Fruit fly (Drosophila melanogaster) whole organism, wandering third instar larva: ENCODE results near the gene Cpr78Cc.
A peak's percentile ranks its signal among the peaks of the same experiment; 100 is the strongest.

Experiments used
- CG32264 ChIP-seq: fragments of 200-800 bp; sonication (Bioruptor generic); optimal IDR thresholded peaks from 2 replicates; lab custom pipeline; 2016; ENCODE audit warnings: missing biosample characterization, missing genetic modification characterization
- CG9705 ChIP-seq: fragments of 200-800 bp; sonication (Bioruptor generic); optimal IDR thresholded peaks from 2 replicates; lab custom pipeline; 2018; ENCODE audit warnings: missing biosample characterization, mild to moderate bottlenecking, missing genetic modification characterization
- CrebA ChIP-seq: fragments of 200-800 bp; sonication (Bioruptor generic); optimal IDR thresholded peaks from 2 replicates; lab custom pipeline; 2016; ENCODE audit warnings: missing biosample characterization, mild to moderate bottlenecking, missing genetic modification characterization, borderline replicate concordance
- Dfd ChIP-seq: fragments of >200 bp; optimal IDR thresholded peaks from 2 replicates; lab custom pipeline; 2017; ENCODE audit warnings: missing biosample characterization, missing genetic modification characterization
- Dif ChIP-seq: fragments of 200-275, 200-300 bp; sonication (Bioruptor generic); optimal IDR thresholded peaks from 2 replicates; lab custom pipeline; 2018; ENCODE audit warnings: missing biosample characterization, missing genetic modification characterization; ENCODE audit not compliant: partially characterized antibody
- GATAd ChIP-seq: sonication (Bioruptor generic); optimal IDR thresholded peaks from 2 replicates; lab custom pipeline; 2016; ENCODE audit warnings: missing biosample characterization, missing genetic modification characterization
- Hnf4 ChIP-seq: fragments of 200-800 bp; sonication (Bioruptor generic); optimal IDR thresholded peaks from 2 replicates; lab custom pipeline; 2016; ENCODE audit warnings: missing biosample characterization, mild to moderate bottlenecking, missing genetic modification characterization
- Hr78 ChIP-seq: fragments of >200 bp; optimal IDR thresholded peaks from 2 replicates; lab custom pipeline; 2017; ENCODE audit warnings: missing biosample characterization, missing genetic modification characterization
- Hr83 ChIP-seq: fragments of 200-300 bp; sonication (Bioruptor generic); optimal IDR thresholded peaks from 2 replicates; lab custom pipeline; 2016; ENCODE audit warnings: missing biosample characterization, mild to moderate bottlenecking, missing genetic modification characterization, moderate library complexity; ENCODE audit not compliant: poor library complexity, severe bottlenecking
- Jra ChIP-seq: sonication (Bioruptor generic); optimal IDR thresholded peaks from 2 replicates; lab custom pipeline; 2016; ENCODE audit warnings: missing biosample characterization, missing genetic modification characterization
- Mio ChIP-seq: sonication (Bioruptor generic); optimal IDR thresholded peaks from 2 replicates; lab custom pipeline; 2016; ENCODE audit warnings: missing biosample characterization, missing genetic modification characterization
- Myc ChIP-seq: fragments of >200 bp; optimal IDR thresholded peaks from 2 replicates; lab custom pipeline; 2017
- Rel ChIP-seq, 2 experiments: fragments of 200-800 bp; sonication (Bioruptor generic) in 1 of 2; optimal IDR thresholded peaks; 2 replicates in 1 of 2; 3 replicates in 1 of 2; lab custom pipeline; 2016 to 2019; ENCODE audit warnings: mild to moderate bottlenecking in 2 of 2, missing biosample characterization in 2 of 2, missing genetic modification characterization in 2 of 2, moderate library complexity in 1 of 2
- Sp1 ChIP-seq: fragments of 200-800 bp; sonication (Bioruptor generic); optimal IDR thresholded peaks from 3 replicates; lab custom pipeline; 2019; ENCODE audit warnings: missing biosample characterization, mild to moderate bottlenecking, missing genetic modification characterization, moderate library complexity
- Vsx2 ChIP-seq: fragments of 200-300, 225-300 bp; sonication (Bioruptor generic); optimal IDR thresholded peaks from 2 replicates; lab custom pipeline; 2018; ENCODE audit warnings: missing biosample characterization, missing genetic modification characterization; ENCODE audit not compliant: partially characterized antibody
- br ChIP-seq: fragments of 200-800 bp; sonication (Bioruptor generic); optimal IDR thresholded peaks from 2 replicates; lab custom pipeline; 2016; ENCODE audit warnings: missing biosample characterization, missing genetic modification characterization
- brk ChIP-seq: fragments of 200-800 bp; sonication (Bioruptor generic); optimal IDR thresholded peaks from 2 replicates; lab custom pipeline; 2016; ENCODE audit warnings: missing biosample characterization, mild to moderate bottlenecking, missing genetic modification characterization
- dmrt93B ChIP-seq: fragments of 200-800 bp; sonication (Bioruptor generic); optimal IDR thresholded peaks from 2 replicates; lab custom pipeline; 2018; ENCODE audit warnings: missing biosample characterization, mild to moderate bottlenecking, missing genetic modification characterization
- dsf ChIP-seq: sonication (Bioruptor generic); optimal IDR thresholded peaks from 2 replicates; lab custom pipeline; 2016; ENCODE audit warnings: missing biosample characterization, missing genetic modification characterization, borderline replicate concordance
- ey ChIP-seq: fragments of 200-800 bp; sonication (Bioruptor generic); optimal IDR thresholded peaks from 2 replicates; lab custom pipeline; 2016; ENCODE audit warnings: missing biosample characterization, missing genetic modification characterization
- foxo ChIP-seq, 2 experiments: fragments of 200-800 bp; sonication (Bioruptor generic); optimal IDR thresholded peaks; 2 replicates in 1 of 2; 3 replicates in 1 of 2; lab custom pipeline; 2016 to 2017; ENCODE audit warnings: missing biosample characterization in 2 of 2, missing genetic modification characterization in 2 of 2
- fru ChIP-seq: fragments of 200-800 bp; sonication (Bioruptor generic); optimal IDR thresholded peaks from 3 replicates; lab custom pipeline; 2016; ENCODE audit warnings: missing biosample characterization, mild to moderate bottlenecking, missing genetic modification characterization
- h ChIP-seq: fragments of 200-800 bp; sonication (Bioruptor generic); optimal IDR thresholded peaks from 3 replicates; lab custom pipeline; 2016; ENCODE audit warnings: missing biosample characterization, mild to moderate bottlenecking, missing genetic modification characterization
- jim ChIP-seq: fragments of 175-275, 200-325 bp; sonication (Bioruptor generic); optimal IDR thresholded peaks from 2 replicates; lab custom pipeline; 2016; ENCODE audit warnings: missing biosample characterization, mild to moderate bottlenecking, missing genetic modification characterization
- lola ChIP-seq: fragments of >200 bp; optimal IDR thresholded peaks from 2 replicates; lab custom pipeline; 2017; ENCODE audit warnings: missing biosample characterization, missing genetic modification characterization
- pan ChIP-seq: fragments of >200 bp; optimal IDR thresholded peaks from 2 replicates; lab custom pipeline; 2017
- rgr ChIP-seq: fragments of 200-800 bp; sonication (Bioruptor generic); optimal IDR thresholded peaks from 3 replicates; lab custom pipeline; 2016; ENCODE audit warnings: missing biosample characterization, mild to moderate bottlenecking, missing genetic modification characterization
- sv ChIP-seq: fragments of 200-800 bp; sonication (Bioruptor generic); optimal IDR thresholded peaks from 3 replicates; lab custom pipeline; 2016; ENCODE audit warnings: missing biosample characterization, missing genetic modification characterization
- tai ChIP-seq: sonication (Bioruptor generic); optimal IDR thresholded peaks from 2 replicates; lab custom pipeline; 2016; ENCODE audit warnings: missing biosample characterization, missing genetic modification characterization
- usp ChIP-seq: fragments of >200 bp; optimal IDR thresholded peaks from 2 replicates; lab custom pipeline; 2017; ENCODE audit warnings: missing biosample characterization, missing genetic modification characterization
- woc ChIP-seq: sonication (Bioruptor generic); optimal IDR thresholded peaks from 2 replicates; lab custom pipeline; 2016; ENCODE audit warnings: missing biosample characterization, mild to moderate bottlenecking, missing genetic modification characterization

Cpr78Cc gene

DNA sequence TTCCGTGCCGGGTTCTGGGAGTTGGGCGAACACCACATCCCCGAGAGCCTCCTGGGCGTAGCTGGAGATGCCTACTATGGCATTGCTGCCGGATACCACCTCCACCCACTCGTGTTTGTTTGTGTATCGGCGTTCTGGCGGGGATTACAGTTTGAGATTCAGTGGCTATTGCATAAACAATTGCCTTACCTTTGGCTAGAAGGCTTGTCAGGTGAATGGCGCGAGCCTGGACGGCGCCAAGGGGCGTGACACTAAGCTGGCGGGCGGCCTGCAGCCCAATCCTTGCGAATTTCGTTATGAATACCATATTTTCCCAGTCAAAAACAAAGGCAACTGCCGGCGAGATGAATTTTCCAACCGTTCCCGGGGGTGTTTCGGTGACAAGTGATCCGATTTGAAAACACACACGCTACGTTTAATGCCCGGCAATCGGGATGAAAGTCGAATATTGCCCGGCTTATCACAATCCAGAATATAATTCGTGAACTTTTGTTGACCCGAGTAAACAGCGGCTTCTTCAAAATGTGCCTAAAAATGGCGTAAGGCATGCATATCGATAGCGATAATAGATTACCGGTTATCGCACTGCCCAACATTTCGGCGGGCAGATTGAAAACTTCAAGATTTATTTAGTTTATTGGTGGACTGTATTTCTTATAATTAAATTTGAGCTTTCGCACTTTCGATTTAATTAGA, 19.2 kb upstream of the Cpr78Cc start, which contains the start of gene ppl:
Gene ppl, minus strand, starts transcription at position 511 of the 696 bp plus-strand sequence.
- TF ChIP-seq foxo (GFP tag; optimal IDR thresholded peaks at IDR 0.05; lab: Kevin White, UChicago) (peak in 1 of 2 experiments; percentile 10), Sp1 (peak; percentile 7), h (peak; percentile 27), Rel (GFP tag; optimal IDR thresholded peaks at IDR 0.05; lab: Kevin White, UChicago) (no peak), Rel (tag; optimal IDR thresholded peaks at IDR 0.05; lab: Kevin White, UChicago) (peak; percentile 47), dsf (no peak), Hnf4 (GFP tag; lab: Kevin White, UChicago) (peak; percentile 36), Hr83 (GFP tag; lab: Kevin White, UChicago) (no peak), Myc (lab: Kevin White, UChicago) (peak; percentile 25)

DNA sequence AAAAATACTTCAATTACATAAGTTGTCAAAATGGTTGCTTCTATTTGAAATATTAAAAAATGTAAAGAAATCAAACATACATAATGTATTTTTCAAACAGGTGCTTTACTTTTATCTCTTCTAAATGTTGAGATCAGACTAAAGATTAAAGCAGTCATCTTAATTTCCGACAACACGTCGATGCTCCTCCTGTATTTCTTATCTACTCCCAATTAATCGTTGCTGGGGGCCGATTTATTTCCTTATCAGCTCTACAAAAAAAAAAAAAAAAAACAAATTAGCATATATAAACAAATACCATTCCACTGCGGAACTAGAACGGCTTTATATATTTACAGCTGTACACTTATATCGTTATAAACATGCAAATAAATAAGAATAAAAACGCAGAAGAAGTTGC, 18.7 kb upstream of the Cpr78Cc start:
- TF ChIP-seq woc (peak; percentile 19), Rel (GFP tag; optimal IDR thresholded peaks at IDR 0.05; lab: Kevin White, UChicago) (no peak), Rel (tag; optimal IDR thresholded peaks at IDR 0.05; lab: Kevin White, UChicago) (no peak)

dm6 chr3L:21282741-21283140, 17.6 kb upstream of the Cpr78Cc start:
- no peak for TF ChIP-seq Rel (GFP tag; optimal IDR thresholded peaks at IDR 0.05; lab: Kevin White, UChicago)
- peak; percentile 22 for TF ChIP-seq Rel (tag; optimal IDR thresholded peaks at IDR 0.05; lab: Kevin White, UChicago)
- no peak for TF ChIP-seq CG9705 (GFP tag; lab: Kevin White, UChicago)
- no peak for TF ChIP-seq brk (GFP tag; lab: Kevin White, UChicago)
- TF ChIP-seq Hr83 (GFP tag; lab: Kevin White, UChicago): no peak

dm6 chr3L:21283795-21284194, 16.6 kb upstream of the Cpr78Cc start:
- TF ChIP-seq Rel (GFP tag; optimal IDR thresholded peaks at IDR 0.05; lab: Kevin White, UChicago) (no peak), Rel (tag; optimal IDR thresholded peaks at IDR 0.05; lab: Kevin White, UChicago) (peak; percentile 33), GATAd (GFP tag; lab: Kevin White, UChicago) (no peak)

- TF ChIP-seq ey (GFP tag; lab: Kevin White, UChicago): no peak
- no peak for TF ChIP-seq Rel (GFP tag; optimal IDR thresholded peaks at IDR 0.05; lab: Kevin White, UChicago)
- peak; percentile 72 for TF ChIP-seq Rel (tag; optimal IDR thresholded peaks at IDR 0.05; lab: Kevin White, UChicago)
These were observed 15.4 kb upstream of the Cpr78Cc start for dm6 chr3L:21284720-21285638.

DNA sequence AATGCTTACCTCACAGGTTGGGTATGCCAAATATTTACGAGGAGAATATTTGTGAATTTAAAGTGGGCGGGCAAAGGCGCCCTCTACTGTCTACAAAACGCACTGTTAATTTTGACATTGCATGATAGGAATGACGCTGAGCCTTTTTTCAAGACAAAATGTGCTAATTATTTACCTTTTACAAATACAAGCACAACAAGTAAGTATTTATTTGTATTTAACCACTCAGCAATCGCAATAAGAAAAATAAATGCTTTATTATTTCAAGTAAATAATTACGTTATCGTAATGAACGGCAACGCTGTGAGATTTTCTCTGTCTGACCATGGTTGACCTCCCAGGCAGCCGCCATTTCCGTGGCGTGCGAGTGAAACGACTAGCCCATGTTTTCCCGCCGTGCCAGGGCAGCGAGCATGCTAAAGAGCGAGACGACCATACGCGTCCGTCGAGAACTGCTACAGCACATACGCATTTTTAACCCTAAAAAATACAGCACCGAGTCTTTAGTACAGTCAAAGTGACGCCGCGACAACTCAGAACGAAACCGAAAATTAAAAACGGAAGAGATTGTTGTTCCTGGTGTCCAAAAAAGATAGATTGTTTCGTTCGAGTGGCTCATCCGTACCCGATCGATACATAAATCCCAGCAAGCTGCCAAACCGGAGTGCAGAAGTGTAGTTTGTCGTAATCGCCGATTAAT, 14.6 kb upstream of the Cpr78Cc start, which contains the start of the genes CG12974 and pzg:
Gene CG12974, minus strand, starts transcription at position 324 of the 700 bp plus-strand sequence.
Gene pzg, plus strand, starts transcription at position 461 of the 700 bp plus-strand sequence.
- TF ChIP-seq dsf (no peak), usp (GFP tag; lab: Kevin White, UChicago) (no peak), lola (GFP tag; lab: Kevin White, UChicago) (no peak), rgr (GFP tag; lab: Kevin White, UChicago) (peak; percentile 69), brk (GFP tag; lab: Kevin White, UChicago) (no peak), Mio (GFP tag; lab: Kevin White, UChicago) (peak; percentile 20), CrebA (GFP tag; lab: Kevin White, UChicago) (no peak), GATAd (GFP tag; lab: Kevin White, UChicago) (no peak), foxo (GFP tag; optimal IDR thresholded peaks at IDR 0.05; lab: Kevin White, UChicago) (peak in 1 of 2 experiments; percentile 59), Myc (lab: Kevin White, UChicago) (peak; percentile 46), h (peak; percentile 66), Hr83 (GFP tag; lab: Kevin White, UChicago) (peak; percentile 34), br (GFP tag; lab: Kevin White, UChicago) (peak; percentile 48), Dfd (GFP tag; lab: Kevin White, UChicago) (no peak), CG9705 (GFP tag; lab: Kevin White, UChicago) (peak; percentile 82), jim (no peak), Rel (GFP tag; optimal IDR thresholded peaks at IDR 0.05; lab: Kevin White, UChicago) (no peak), Rel (tag; optimal IDR thresholded peaks at IDR 0.05; lab: Kevin White, UChicago) (no peak), fru (GFP tag; lab: Kevin White, UChicago) (peak; percentile 69), Hr78 (no peak), Vsx2 (peak; percentile 99), ey (GFP tag; lab: Kevin White, UChicago) (peak; percentile 51), sv (peak; percentile 51), Dif (GFP tag; lab: Kevin White, UChicago) (peak; percentile 99), CG32264 (GFP tag; lab: Kevin White, UChicago) (no peak), woc (peak; percentile 70), Hnf4 (GFP tag; lab: Kevin White, UChicago) (peak; percentile 56), pan (no peak), dmrt93B (GFP tag; lab: Kevin White, UChicago) (peak; percentile 74), tai (GFP tag; lab: Kevin White, UChicago) (no peak), Jra (GFP tag; lab: Kevin White, UChicago) (peak; percentile 19)
